Worm (Caenorhabditis elegans) whole organism, L2 larva: ENCODE results near the gene W02B3.3.
"Not testable (repeated sequence)": the region's sequence is repeated elsewhere in the genome, so short reads cannot be mapped to it uniquely, and the experiment has no call there.

ENCODE experiments used
- C34F6.9 ChIP-seq: fragments of 150-350 bp; optimal IDR thresholded peaks from 2 replicates; lab custom pipeline; 2014; ENCODE audit warnings: missing biosample characterization, missing genetic modification characterization
- F13H6.1 ChIP-seq: sonication (generic microtip); optimal IDR thresholded peaks from 2 replicates; lab custom pipeline; 2016; ENCODE audit warnings: missing genetic modification characterization, missing compliant biosample characterization
- Y55F3AM.14 ChIP-seq: fragments of 200-800 bp; sonication (Bioruptor generic); optimal IDR thresholded peaks from 2 replicates; lab custom pipeline; 2018; ENCODE audit warnings: mild to moderate bottlenecking, missing genetic modification characterization, missing compliant biosample characterization
- alr-1 ChIP-seq: fragments of 150-350 bp; optimal IDR thresholded peaks from 2 replicates; lab custom pipeline; 2014; ENCODE audit warnings: missing biosample characterization, missing genetic modification characterization
- ama-1 ChIP-seq: fragments of 150-350 bp; optimal IDR thresholded peaks from 2 replicates; lab custom pipeline; 2018; ENCODE audit warnings: inconsistent platforms
- ceh-16 ChIP-seq: fragments of 150-350 bp; optimal IDR thresholded peaks from 2 replicates; lab custom pipeline; 2014; ENCODE audit warnings: missing biosample characterization, missing genetic modification characterization
- ceh-82 ChIP-seq: fragments of 150-350 bp; optimal IDR thresholded peaks from 2 replicates; lab custom pipeline; 2014; ENCODE audit warnings: missing biosample characterization, missing genetic modification characterization
- crh-2 ChIP-seq: sonication (generic microtip); optimal IDR thresholded peaks from 2 replicates; lab custom pipeline; 2017; ENCODE audit warnings: missing biosample characterization, missing genetic modification characterization
- dmd-4 ChIP-seq: sonication (generic microtip); optimal IDR thresholded peaks from 2 replicates; lab custom pipeline; 2017; ENCODE audit warnings: missing biosample characterization, missing genetic modification characterization
- egl-27 ChIP-seq: sonication (generic microtip); optimal IDR thresholded peaks from 3 replicates; lab custom pipeline; 2017; ENCODE audit warnings: missing biosample characterization, missing genetic modification reagents, missing genetic modification characterization
- elt-1 ChIP-seq: fragments of 150-350 bp; optimal IDR thresholded peaks from 2 replicates; lab custom pipeline; 2014; ENCODE audit warnings: missing biosample characterization, missing genetic modification characterization
- elt-3 ChIP-seq: sonication (generic microtip); optimal IDR thresholded peaks from 2 replicates; lab custom pipeline; 2017; ENCODE audit warnings: missing biosample characterization, missing genetic modification characterization
- fos-1 ChIP-seq: fragments of 150-350 bp; optimal IDR thresholded peaks from 2 replicates; lab custom pipeline; 2014; ENCODE audit warnings: missing biosample characterization, missing genetic modification characterization
- gmeb-1 ChIP-seq: fragments of 150-350 bp; optimal IDR thresholded peaks from 2 replicates; lab custom pipeline; 2014; ENCODE audit warnings: missing biosample characterization, missing genetic modification characterization
- lin-11 ChIP-seq: fragments of 150-350 bp; sonication (generic microtip); optimal IDR thresholded peaks from 2 replicates; lab custom pipeline; 2014; ENCODE audit warnings: missing biosample characterization, missing genetic modification characterization, inconsistent platforms, mixed read lengths
- lin-13 ChIP-seq: fragments of 150-350 bp; optimal IDR thresholded peaks from 2 replicates; lab custom pipeline; 2014; ENCODE audit warnings: missing biosample characterization, missing genetic modification reagents, missing genetic modification characterization
- lsy-2 ChIP-seq, 2 experiments: fragments of 150-350 bp in 1 of 2; sonication (generic microtip) in 1 of 2; optimal IDR thresholded peaks; 2 replicates each; lab custom pipeline; 2014 to 2017; ENCODE audit warnings: missing biosample characterization in 2 of 2, missing genetic modification characterization in 2 of 2
- mab-5 ChIP-seq: fragments of 150-350 bp; optimal IDR thresholded peaks from 2 replicates; lab custom pipeline; 2014; ENCODE audit warnings: missing biosample characterization, missing genetic modification characterization
- mbf-1 ChIP-seq: sonication (generic microtip); optimal IDR thresholded peaks from 2 replicates; lab custom pipeline; 2017; ENCODE audit warnings: missing biosample characterization, missing genetic modification characterization
- mdl-1 ChIP-seq, 2 experiments: fragments of 150-350 bp in 1 of 2; sonication (generic microtip) in 1 of 2; optimal IDR thresholded peaks; 2 replicates each; lab custom pipeline; 2017; ENCODE audit warnings: missing biosample characterization in 2 of 2, missing genetic modification characterization in 2 of 2
- nhr-10 ChIP-seq: sonication (generic microtip); optimal IDR thresholded peaks from 2 replicates; lab custom pipeline; 2017; ENCODE audit warnings: missing biosample characterization, missing genetic modification characterization
- nhr-11 ChIP-seq: fragments of 150-350 bp; optimal IDR thresholded peaks from 2 replicates; lab custom pipeline; 2014; ENCODE audit warnings: missing biosample characterization, missing genetic modification characterization
- nhr-12 ChIP-seq: fragments of 150-350 bp; optimal IDR thresholded peaks from 2 replicates; lab custom pipeline; 2014; ENCODE audit warnings: missing biosample characterization, missing genetic modification characterization
- nhr-129 ChIP-seq: fragments of 150-350 bp; optimal IDR thresholded peaks from 2 replicates; lab custom pipeline; 2014; ENCODE audit warnings: missing biosample characterization, missing genetic modification characterization
- nhr-21 ChIP-seq: fragments of 150-350 bp; optimal IDR thresholded peaks from 2 replicates; lab custom pipeline; 2014; ENCODE audit warnings: missing biosample characterization, missing genetic modification characterization
- nhr-23 ChIP-seq: fragments of 150-350 bp; optimal IDR thresholded peaks from 2 replicates; lab custom pipeline; 2014; ENCODE audit warnings: missing biosample characterization, missing genetic modification reagents, missing genetic modification characterization
- nhr-6 ChIP-seq: fragments of 150-350 bp; optimal IDR thresholded peaks from 2 replicates; lab custom pipeline; 2014; ENCODE audit warnings: missing biosample characterization, missing genetic modification characterization
- skn-1 ChIP-seq: sonication (generic microtip); optimal IDR thresholded peaks from 2 replicates; lab custom pipeline; 2017; ENCODE audit warnings: missing biosample characterization, missing genetic modification characterization
- sma-3 ChIP-seq: sonication (generic microtip); optimal IDR thresholded peaks from 2 replicates; lab custom pipeline; 2016; ENCODE audit warnings: missing genetic modification reagents, missing genetic modification characterization, missing compliant biosample characterization
- sma-9 ChIP-seq, 2 experiments: fragments of 150-350 bp in 1 of 2; sonication (generic microtip) in 1 of 2; optimal IDR thresholded peaks; 2 replicates each; lab custom pipeline; 2014 to 2016; ENCODE audit warnings: missing genetic modification characterization in 2 of 2, mild to moderate bottlenecking in 1 of 2, missing biosample characterization in 1 of 2, missing compliant biosample characterization in 1 of 2, missing genetic modification reagents in 1 of 2, moderate library complexity in 1 of 2
- unc-55 ChIP-seq: fragments of 150-350 bp; sonication (generic microtip); optimal IDR thresholded peaks from 3 replicates; lab custom pipeline; 2014; ENCODE audit warnings: missing biosample characterization, missing genetic modification reagents, missing genetic modification characterization
- zag-1 ChIP-seq: fragments of 150-350 bp; optimal IDR thresholded peaks from 2 replicates; lab custom pipeline; 2014; ENCODE audit warnings: missing biosample characterization, missing genetic modification characterization
- ztf-1 ChIP-seq: fragments of 200-800 bp; sonication (Bioruptor generic); conservative IDR thresholded peaks from 2 replicates; pipeline ENCODE4 v1.3.6; 2022; ENCODE audit warnings: missing genetic modification characterization, missing compliant biosample characterization
- ztf-4 ChIP-seq: fragments of 150-350 bp; optimal IDR thresholded peaks from 2 replicates; lab custom pipeline; 2014; ENCODE audit warnings: missing biosample characterization, missing genetic modification characterization

W02B3.3 gene

ce11 chrIII:688869-689268 lies 20.6 kb upstream of the W02B3.3 start, which contains the start of gene elf-1:
elf-1 (plus strand) TSS chrIII:689169.
- TF ChIP-seq C34F6.9 (tag; lab: Kevin White, UChicago); mbf-1; mdl-1 (tag; optimal IDR thresholded peaks at IDR 0.05; lab: Kevin White, UChicago): not testable (repeated sequence)
- TF ChIP-seq, all 48 proteins: peak for 0; not testable (repeated sequence) for 48

DNA sequence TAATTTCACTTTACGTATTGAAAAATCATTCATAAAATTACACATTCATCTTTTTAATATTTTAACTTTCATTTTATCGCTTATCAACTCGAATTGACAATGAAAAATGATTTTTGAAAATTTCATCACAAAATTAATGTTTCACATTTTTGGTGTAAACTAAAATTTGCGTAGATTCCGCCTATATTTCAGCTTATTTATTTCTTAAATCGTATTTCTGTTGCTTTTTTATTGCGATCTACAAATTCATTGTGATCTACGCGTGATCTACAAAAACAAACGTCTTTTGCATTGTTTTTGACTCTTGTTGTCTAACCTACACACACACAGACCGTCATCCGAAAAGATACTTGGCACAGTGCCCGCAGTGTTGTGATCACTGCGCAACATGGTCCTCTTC lies 19.9 kb upstream of the W02B3.3 start:
- TF ChIP-seq nhr-10 (tag; lab: Kevin White, UChicago) (no peak), skn-1 (no peak), nhr-11 (no peak), ama-1 (no peak), elt-3 (tag; lab: Kevin White, UChicago) (no peak), sma-3 (GFP tag; lab: Kevin White, UChicago) (no peak), lin-13 (GFP tag; lab: Kevin White, UChicago) (no peak)
- TF ChIP-seq, all 48 proteins: peak for 0

DNA sequence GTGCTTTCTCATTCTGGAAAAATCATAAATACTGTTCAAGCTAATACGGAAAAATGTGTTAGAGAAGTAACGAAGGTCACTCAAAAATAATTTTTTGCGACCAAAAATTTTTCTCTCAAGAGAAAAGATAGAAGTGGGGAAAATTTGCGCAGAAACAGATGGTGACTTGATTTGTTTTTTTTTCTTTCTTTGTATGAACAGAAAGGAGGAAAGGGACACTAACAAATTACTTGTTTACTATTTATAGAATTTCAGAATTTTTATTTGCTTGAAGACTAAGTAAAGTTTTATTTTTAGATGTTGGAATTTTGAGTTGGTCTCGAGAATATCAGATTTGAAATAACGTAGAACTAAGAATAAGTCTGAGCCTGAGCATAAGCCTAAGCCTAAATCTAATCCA lies 15.1 kb upstream of the W02B3.3 start, which contains the start of gene W02B3.4:
W02B3.4 (minus strand) TSS at position 101 of the 400 bp plus-strand sequence.
- TF ChIP-seq nhr-12: no peak
- TF ChIP-seq elt-1 (tag; lab: Kevin White, UChicago): no peak
- TF ChIP-seq sma-3 (GFP tag; lab: Kevin White, UChicago): no peak

- no peak for TF ChIP-seq nhr-11
- TF ChIP-seq ceh-82 (tag; lab: Kevin White, UChicago): no peak
- no peak for TF ChIP-seq nhr-6 (tag; lab: Kevin White, UChicago)
- no peak for TF ChIP-seq nhr-23 (tag; lab: Kevin White, UChicago)
- TF ChIP-seq ceh-16 (tag; lab: Kevin White, UChicago): no peak
- TF ChIP-seq nhr-10 (tag; lab: Kevin White, UChicago): no peak
- no peak for TF ChIP-seq ztf-1 (GFP tag; lab: Robert Waterston, UW)
- TF ChIP-seq elt-1 (tag; lab: Kevin White, UChicago): no peak
- TF ChIP-seq, all 48 proteins: peak for 0
These were observed 7.6 kb upstream of the W02B3.3 start, which contains the start of gene grk-2 for ce11 chrIII:675822-676221. grk-2 (plus strand) TSS chrIII:676122.

DNA sequence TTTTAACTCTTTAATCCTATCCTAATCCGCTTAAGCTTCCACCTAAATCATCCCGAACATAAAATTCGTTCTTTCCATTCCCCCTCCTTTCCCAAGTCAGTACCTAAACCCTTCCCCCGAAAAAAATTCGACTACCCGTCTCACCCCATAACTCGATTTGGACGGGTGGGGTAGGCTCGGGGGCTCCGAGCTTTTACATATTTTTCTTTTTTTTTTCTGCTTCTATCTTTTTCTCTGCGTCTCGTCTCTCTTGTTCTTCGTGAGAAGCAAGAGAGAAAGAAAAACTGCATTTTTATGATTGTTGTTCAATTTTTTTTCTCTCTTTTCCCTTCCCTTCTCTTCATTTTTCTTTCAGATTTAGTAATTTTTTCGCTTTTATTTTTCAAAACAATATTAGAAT lies 7.2 kb upstream of the W02B3.3 start:
- TF ChIP-seq unc-55 (GFP tag; lab: Kevin White, UChicago) (peak; percentile 27), lsy-2 (tag; optimal IDR thresholded peaks at IDR 0.05; lab: Kevin White, UChicago) (peak in 1 of 2 experiments; percentile 20), nhr-23 (tag; lab: Kevin White, UChicago) (no peak), F13H6.1 (tag; lab: Kevin White, UChicago) (peak; percentile 21), ama-1 (no peak), nhr-21 (tag; lab: Kevin White, UChicago) (no peak), elt-3 (tag; lab: Kevin White, UChicago) (no peak), C34F6.9 (tag; lab: Kevin White, UChicago) (peak; percentile 60), ztf-4 (tag; lab: Kevin White, UChicago) (no peak), ceh-82 (tag; lab: Kevin White, UChicago) (no peak), skn-1 (no peak)

DNA sequence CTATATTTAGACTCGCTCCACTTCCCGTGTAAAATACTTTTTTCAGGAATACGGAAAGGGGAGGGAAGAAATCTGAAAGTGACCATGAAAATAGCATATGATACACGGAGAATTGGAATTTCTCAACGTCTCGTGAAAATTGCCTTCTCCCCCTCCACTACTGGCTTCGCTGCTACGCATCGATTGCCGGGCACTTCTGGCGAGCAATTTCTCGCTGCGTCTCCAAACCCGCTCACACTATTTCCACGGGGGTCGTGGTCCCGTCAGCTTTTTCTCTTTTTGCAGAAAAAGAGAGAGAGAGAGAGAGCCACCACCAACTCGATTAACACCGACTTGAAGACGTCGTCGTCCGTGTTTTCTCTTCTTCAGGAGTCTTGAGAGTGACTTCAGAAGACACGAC lies 2.8 kb upstream of the W02B3.3 start:
- TF ChIP-seq gmeb-1 (tag; lab: Kevin White, UChicago): no peak
- TF ChIP-seq nhr-6 (tag; lab: Kevin White, UChicago): peak; percentile 9
- peak; percentile 44 for TF ChIP-seq nhr-129
- TF ChIP-seq mab-5 (tag; lab: Kevin White, UChicago): peak; percentile 14
- TF ChIP-seq elt-1 (tag; lab: Kevin White, UChicago): no peak
- peak; percentile 22 for TF ChIP-seq lin-13 (GFP tag; lab: Kevin White, UChicago)
- peak; percentile 73 for TF ChIP-seq C34F6.9 (tag; lab: Kevin White, UChicago)
- TF ChIP-seq dmd-4 (tag; lab: Kevin White, UChicago): no peak
- TF ChIP-seq sma-3 (GFP tag; lab: Kevin White, UChicago): no peak
- TF ChIP-seq elt-3 (tag; lab: Kevin White, UChicago): no peak
- TF ChIP-seq egl-27 (tag; lab: Kevin White, UChicago): peak; percentile 58
- peak; percentile 63 for TF ChIP-seq crh-2 (tag; lab: Kevin White, UChicago)
- TF ChIP-seq F13H6.1 (tag; lab: Kevin White, UChicago): peak; percentile 69
- no peak for TF ChIP-seq ztf-1 (GFP tag; lab: Robert Waterston, UW)
- TF ChIP-seq nhr-11: no peak
- TF ChIP-seq lsy-2 (tag; optimal IDR thresholded peaks at IDR 0.05; lab: Kevin White, UChicago): peak; percentile 45 to 68
- TF ChIP-seq mdl-1 (tag; optimal IDR thresholded peaks at IDR 0.05; lab: Kevin White, UChicago): peak; percentile 1 to 69
- TF ChIP-seq unc-55 (GFP tag; lab: Kevin White, UChicago): peak; percentile 82
- peak; percentile 83 for TF ChIP-seq zag-1
- no peak for TF ChIP-seq nhr-12
- no peak for TF ChIP-seq alr-1
- peak; percentile 34 for TF ChIP-seq Y55F3AM.14 (GFP tag; lab: Kevin White, UChicago)
- no peak for TF ChIP-seq ama-1
- peak; percentile 87 for TF ChIP-seq lin-11 (tag; lab: Kevin White, UChicago)
- TF ChIP-seq fos-1 (tag; lab: Kevin White, UChicago): peak; percentile 25
- TF ChIP-seq nhr-21 (tag; lab: Kevin White, UChicago): no peak
- TF ChIP-seq sma-9 (GFP tag; optimal IDR thresholded peaks at IDR 0.05; lab: Kevin White, UChicago): peak; percentile 46
- no peak for TF ChIP-seq sma-9 (tag; optimal IDR thresholded peaks at IDR 0.05; lab: Kevin White, UChicago)
- TF ChIP-seq, all 48 proteins: peak for 16
